Fruit fly (Drosophila melanogaster): ENCODE data around the gene CG45676.

The CG45676 gene

dm6 chr3R:11437528-11437927 is 18.8 kb downstream of the CG45676 start, which contains the start of gene CG17230:
TSS of gene CG17230 (plus strand) at chr3R:11437785.
- no peak for TF ChIP-seq gl (tag; optimal IDR thresholded peaks at IDR 0.05)
- TF ChIP-seq CG13204 (GFP tag; optimal IDR thresholded peaks at IDR 0.05), result no peak
- TF ChIP-seq CG4496 (GFP tag; IDR thresholded peaks at IDR 0.05), result no peak
- TF ChIP-seq Ets98B (GFP tag; IDR thresholded peaks at IDR 0.05), result no peak
- no peak for TF ChIP-seq CG17806 (tag; optimal IDR thresholded peaks at IDR 0.05)
- TF ChIP-seq CG34367 (tag; optimal IDR thresholded peaks at IDR 0.05), result no peak
- TF ChIP-seq CG8159 (tag; optimal IDR thresholded peaks at IDR 0.05), result no peak
- TF ChIP-seq CG10348 (GFP tag; IDR thresholded peaks at IDR 0.05), result no peak
- TF ChIP-seq CG8301 (tag; optimal IDR thresholded peaks at IDR 0.05), result no peak
- TF ChIP-seq CG9948 (tag; optimal IDR thresholded peaks at IDR 0.05), result no peak
- TF ChIP-seq Pif1B (GFP tag; optimal IDR thresholded peaks at IDR 0.05), result no peak

dm6 chr3R:11441038-11441437 is 22.4 kb downstream of the CG45676 start:
- no peak for TF ChIP-seq CG8301 (tag; optimal IDR thresholded peaks at IDR 0.05)
- no peak for TF ChIP-seq fd96Ca (GFP tag; IDR thresholded peaks at IDR 0.05)
- TF ChIP-seq CG32121 (GFP tag; IDR thresholded peaks at IDR 0.05), result no peak

- 0 out of 2 replicates have a peak, but pooled peaks have one; percentile 14 for TF ChIP-seq CG12605 (GFP tag; IDR thresholded peaks at IDR 0.05)
- TF ChIP-seq gl (tag; optimal IDR thresholded peaks at IDR 0.05), result peak; percentile 13
- no peak for TF ChIP-seq CG4496 (GFP tag; IDR thresholded peaks at IDR 0.05)
- TF ChIP-seq Snoo (tag; optimal IDR thresholded peaks at IDR 0.05), result peak; percentile 6
- TF ChIP-seq rn (GFP tag; IDR thresholded peaks at IDR 0.05), result no peak
- no peak for TF ChIP-seq Pif1B (GFP tag; optimal IDR thresholded peaks at IDR 0.05)
Observed at dm6 chr3R:11449688-11450087, 31.0 kb downstream of the CG45676 start.

- TF ChIP-seq CG34367 (tag; optimal IDR thresholded peaks at IDR 0.05) (no peak), CG8159 (tag; optimal IDR thresholded peaks at IDR 0.05) (no peak), CG17806 (tag; optimal IDR thresholded peaks at IDR 0.05) (no peak), D1 (tag; optimal IDR thresholded peaks at IDR 0.05) (no peak), EcR (GFP tag; optimal IDR thresholded peaks at IDR 0.05) (no peak), CG9948 (tag; optimal IDR thresholded peaks at IDR 0.05) (no peak), CG32121 (GFP tag; IDR thresholded peaks at IDR 0.05) (no peak), fd96Ca (GFP tag; IDR thresholded peaks at IDR 0.05) (no peak), CG15710 (tag; optimal IDR thresholded peaks at IDR 0.05) (no peak), CG13204 (GFP tag; optimal IDR thresholded peaks at IDR 0.05) (no peak), CG14655 (GFP tag; optimal IDR thresholded peaks at IDR 0.05) (no peak), Pif1A (GFP tag; optimal IDR thresholded peaks at IDR 0.05) (no peak), Pif1B (GFP tag; optimal IDR thresholded peaks at IDR 0.05) (no peak), Snoo (tag; optimal IDR thresholded peaks at IDR 0.05) (no peak), CG8301 (tag; optimal IDR thresholded peaks at IDR 0.05) (no peak), CG4496 (GFP tag; IDR thresholded peaks at IDR 0.05) (no peak)
Observed at dm6 chr3R:11451207-11451841, 32.6 kb downstream of the CG45676 start, which contains the start of gene sals. TSS of gene sals (minus strand) at chr3R:11451791.

- TF ChIP-seq CG4496 (GFP tag; IDR thresholded peaks at IDR 0.05) (peak; percentile 71), EcR (GFP tag; optimal IDR thresholded peaks at IDR 0.05) (no peak), CG32121 (GFP tag; IDR thresholded peaks at IDR 0.05) (no peak)
Observed at dm6 chr3R:11452041-11452440, 33.4 kb downstream of the CG45676 start.

- TF ChIP-seq CG12605 (GFP tag; IDR thresholded peaks at IDR 0.05), result no peak
- TF ChIP-seq CG9948 (tag; optimal IDR thresholded peaks at IDR 0.05), result peak; percentile 26
- peak; percentile 37 for TF ChIP-seq CG14655 (GFP tag; optimal IDR thresholded peaks at IDR 0.05)
- TF ChIP-seq Pif1B (GFP tag; optimal IDR thresholded peaks at IDR 0.05), result peak; percentile 7
- TF ChIP-seq CG34367 (tag; optimal IDR thresholded peaks at IDR 0.05), result no peak
- peak; percentile 28; the same call in 1 of the 2 replicates for TF ChIP-seq CG10348 (GFP tag; IDR thresholded peaks at IDR 0.05)
- TF ChIP-seq CG8159 (tag; optimal IDR thresholded peaks at IDR 0.05), result peak; percentile 24
- no peak for TF ChIP-seq D1 (tag; optimal IDR thresholded peaks at IDR 0.05)
- no peak for TF ChIP-seq EcR (GFP tag; optimal IDR thresholded peaks at IDR 0.05)
- TF ChIP-seq CG13204 (GFP tag; optimal IDR thresholded peaks at IDR 0.05), result no peak
- TF ChIP-seq Ets98B (GFP tag; IDR thresholded peaks at IDR 0.05), result no peak
- peak; percentile 48 for TF ChIP-seq CG32121 (GFP tag; IDR thresholded peaks at IDR 0.05)
- TF ChIP-seq CG4496 (GFP tag; IDR thresholded peaks at IDR 0.05), result peak; percentile 45; the same call in 1 of the 3 replicates
- TF ChIP-seq Snoo (tag; optimal IDR thresholded peaks at IDR 0.05), result peak; percentile 64
- TF ChIP-seq gl (tag; optimal IDR thresholded peaks at IDR 0.05), result no peak
- peak; percentile 9 for TF ChIP-seq CG17806 (tag; optimal IDR thresholded peaks at IDR 0.05)
- no peak for TF ChIP-seq CG15710 (tag; optimal IDR thresholded peaks at IDR 0.05)
- no peak for TF ChIP-seq rn (GFP tag; IDR thresholded peaks at IDR 0.05)
- TF ChIP-seq CG8301 (tag; optimal IDR thresholded peaks at IDR 0.05), result no peak
- TF ChIP-seq Pif1A (GFP tag; optimal IDR thresholded peaks at IDR 0.05), result peak; percentile 32
- TF ChIP-seq fd96Ca (GFP tag; IDR thresholded peaks at IDR 0.05), result 0 out of 3 replicates have a peak, but pooled peaks have one; percentile 38
Observed at dm6 chr3R:11454210-11454904, 35.7 kb downstream of the CG45676 start.
